Worm (Caenorhabditis elegans) whole organism, L4 larva: ENCODE data around the gene F11A5.5.

Experiments
- ZK337.2 ChIP-seq: fragments of 200-800 bp; sonication (Bioruptor generic); IDR thresholded peaks from 2 replicates; pipeline ENCODE4 v1.3.6; 2022; ENCODE audit warnings: missing genetic modification reagents, missing genetic modification characterization, missing compliant biosample characterization
- ceh-20 ChIP-seq: fragments of 200-800 bp; sonication (Bioruptor generic); IDR thresholded peaks from 2 replicates; pipeline ENCODE4 v1.3.6; 2022; ENCODE audit warnings: missing genetic modification reagents, missing genetic modification characterization, missing compliant biosample characterization
- dpl-1 ChIP-seq: fragments of 150-350 bp; optimal IDR thresholded peaks from 2 replicates; lab custom pipeline; 2014; ENCODE audit warnings: missing biosample characterization, missing genetic modification reagents, missing genetic modification characterization
- nhr-10 ChIP-seq: fragments of 150-350 bp; optimal IDR thresholded peaks from 2 replicates; lab custom pipeline; 2014; ENCODE audit warnings: missing biosample characterization, missing genetic modification characterization
- nhr-11 ChIP-seq: fragments of 150-350 bp; optimal IDR thresholded peaks from 2 replicates; lab custom pipeline; 2014; ENCODE audit warnings: missing biosample characterization, missing genetic modification characterization
- nhr-77 ChIP-seq: fragments of 150-350 bp; optimal IDR thresholded peaks from 2 replicates; lab custom pipeline; 2014; ENCODE audit warnings: missing biosample characterization, missing genetic modification characterization
- pha-4 ChIP-seq, 2 experiments: fragments of 150-350 bp in 1 of 2; fragments of 200-800 bp in 1 of 2; sonication (Bioruptor generic) in 1 of 2; IDR thresholded peaks in 1 of 2; optimal IDR thresholded peaks in 1 of 2; 2 replicates each; pipeline versions ENCODE4 v1.3.6 to Lab custom; 2014 to 2022; ENCODE audit warnings: missing genetic modification characterization in 2 of 2, missing genetic modification reagents in 2 of 2, missing biosample characterization in 1 of 2, missing compliant biosample characterization in 1 of 2
- sdz-12 ChIP-seq: fragments of 200-800 bp; sonication (Bioruptor generic); optimal IDR thresholded peaks from 2 replicates; lab custom pipeline; 2018; ENCODE audit warnings: mild to moderate bottlenecking, missing genetic modification characterization, missing compliant biosample characterization
- zag-1 ChIP-seq: fragments of 150-350 bp; optimal IDR thresholded peaks from 2 replicates; lab custom pipeline; 2014; ENCODE audit warnings: missing biosample characterization, missing genetic modification characterization

ce11 chrV:16165936-16166335, 32.2 kb upstream of the F11A5.5 start, which contains the start of gene str-108:
- TF ChIP-seq zag-1 (tag; lab: Kevin White, UChicago) (no peak), nhr-77 (no peak), dpl-1 (GFP tag; lab: Kevin White, UChicago) (no peak), ceh-20 (no peak), ZK337.2 (no peak), nhr-11 (tag; lab: Kevin White, UChicago) (no peak), sdz-12 (GFP tag; lab: Kevin White, UChicago) (no peak), pha-4 (GFP tag; IDR thresholded peaks at IDR 0.05; lab: Robert Waterston, UW) (no peak), pha-4 (tag; optimal IDR thresholded peaks at IDR 0.05; lab: Kevin White, UChicago) (no peak), nhr-10 (tag; lab: Kevin White, UChicago) (no peak)
